Fruit fly (Drosophila melanogaster): Measurements from ENCODE around the gene laf.

The laf gene

DNA sequence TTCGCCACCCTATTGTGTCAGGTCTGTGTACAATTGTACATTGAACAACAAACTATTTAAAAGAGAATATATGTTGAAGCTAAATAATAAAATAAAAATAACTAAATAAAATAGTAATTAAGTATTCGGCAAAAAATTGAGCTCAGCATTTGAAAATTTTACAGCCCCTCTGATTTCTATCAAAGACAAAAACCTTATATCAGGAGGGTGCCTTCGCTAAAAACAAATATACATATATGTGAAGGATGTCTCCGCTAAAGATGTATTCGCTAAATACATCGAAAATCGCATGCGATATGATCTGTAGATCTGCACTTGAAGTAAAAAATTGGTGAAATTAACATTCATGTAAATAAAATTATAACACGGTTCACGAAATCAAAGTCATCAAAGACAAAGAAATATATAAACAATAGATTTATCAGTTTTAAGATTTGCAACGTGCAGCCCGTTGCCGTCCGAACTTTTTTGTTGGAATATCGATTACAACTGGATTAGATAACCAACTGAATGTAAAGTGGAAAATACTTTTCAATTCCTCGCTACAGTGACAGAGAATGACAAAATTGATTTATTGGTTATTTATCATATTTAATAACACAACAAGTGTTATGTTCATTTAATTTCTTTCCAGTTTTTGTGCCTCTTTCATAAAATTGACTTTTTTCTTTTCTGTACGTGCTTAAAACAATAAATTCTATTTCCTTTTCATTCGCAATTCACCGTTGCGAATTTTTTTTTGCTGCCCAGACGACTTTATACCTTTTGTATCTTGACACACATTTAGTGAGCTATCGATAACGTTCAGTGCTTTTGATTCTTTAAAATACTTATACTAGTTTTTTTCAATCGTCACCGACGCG lies 27.7 kb upstream of the laf start, which contains the start of gene Gnf1 (continued):
- TF ChIP-seq HLHmδ (GFP tag; optimal IDR thresholded peaks at IDR 0.05) (no peak), Poxn (GFP tag; IDR thresholded peaks at IDR 0.05) (no peak), Awh (GFP tag; IDR thresholded peaks at IDR 0.05) (no peak), NFAT (GFP tag; IDR thresholded peaks at IDR 0.05) (no peak), BtbVII (GFP tag; optimal IDR thresholded peaks at IDR 0.05) (no peak), Sin3A (optimal IDR thresholded peaks at IDR 0.05) (no peak), CG11398 (GFP tag; optimal IDR thresholded peaks at IDR 0.05) (no peak), exex (tag; optimal IDR thresholded peaks at IDR 0.05) (no peak), jumu (GFP tag; optimal IDR thresholded peaks at IDR 0.05) (no peak), grn (GFP tag; optimal IDR thresholded peaks at IDR 0.05) (no peak), pan (optimal IDR thresholded peaks at IDR 0.05) (no peak), pan (GFP tag; optimal IDR thresholded peaks at IDR 0.05 in 1 of 2, IDR thresholded peaks at IDR 0.05 in 1 of 2) (no peak), tup (GFP tag; optimal IDR thresholded peaks at IDR 0.05) (no peak), CG14860 (GFP tag; IDR thresholded peaks at IDR 0.05; ENCODE audit: partially characterized antibody) (peak; percentile 27; the same call in 2 of the 3 replicates), Tbp (GFP tag; optimal IDR thresholded peaks at IDR 0.05) (no peak), Dek (tag; optimal IDR thresholded peaks at IDR 0.05) (peak; percentile 49), insv (GFP tag; optimal IDR thresholded peaks at IDR 0.05) (peak in 1 of 2 experiments; percentile 11), chinmo (GFP tag; IDR thresholded peaks at IDR 0.05; ENCODE audit: partially characterized antibody) (no peak), ATbp (GFP tag; optimal IDR thresholded peaks at IDR 0.05) (no peak), CG8924 (tag; optimal IDR thresholded peaks at IDR 0.05) (no peak), mld (GFP tag; IDR thresholded peaks at IDR 0.05; ENCODE audit: partially characterized antibody) (0 out of 3 replicates have a peak, but pooled peaks have one; percentile 7), Ptx1 (GFP tag; IDR thresholded peaks at IDR 0.05) (no peak), CG15696 (tag; optimal IDR thresholded peaks at IDR 0.05) (no peak), dm (GFP tag; optimal IDR thresholded peaks at IDR 0.05) (no peak), slbo (GFP tag; IDR thresholded peaks at IDR 0.05) (no peak), CG10543 (GFP tag; optimal IDR thresholded peaks at IDR 0.05) (no peak), CG16863 (GFP tag; optimal IDR thresholded peaks at IDR 0.05) (no peak), Mes4 (GFP tag; optimal IDR thresholded peaks at IDR 0.05) (no peak), CG9932 (GFP tag; IDR thresholded peaks at IDR 0.05) (no peak), otp (GFP tag; IDR thresholded peaks at IDR 0.05) (no peak), ind (GFP tag; optimal IDR thresholded peaks at IDR 0.05) (no peak), ato (GFP tag; IDR thresholded peaks at IDR 0.05; ENCODE audit: partially characterized antibody) (no peak), CG10267 (tag; optimal IDR thresholded peaks at IDR 0.05) (peak; percentile 33), Vsx1 (GFP tag; optimal IDR thresholded peaks at IDR 0.05) (no peak), Hr3 (GFP tag; optimal IDR thresholded peaks at IDR 0.05) (peak; percentile 14), CG8089 (GFP tag; optimal IDR thresholded peaks at IDR 0.05) (no peak), CG9609 (GFP tag; optimal IDR thresholded peaks at IDR 0.05) (no peak), TFAM (GFP tag; optimal IDR thresholded peaks at IDR 0.05) (no peak), nerfin-1 (tag; optimal IDR thresholded peaks at IDR 0.05) (peak; percentile 94), CG9437 (GFP tag; optimal IDR thresholded peaks at IDR 0.05) (no peak), CG12104 (GFP tag; optimal IDR thresholded peaks at IDR 0.05) (no peak), Hsf (GFP tag; optimal IDR thresholded peaks at IDR 0.05) (no peak), CG15479 (GFP tag; optimal IDR thresholded peaks at IDR 0.05) (no peak), CG12071 (GFP tag; optimal IDR thresholded peaks at IDR 0.05) (no peak), kay (GFP tag; optimal IDR thresholded peaks at IDR 0.05) (no peak), CG32532 (GFP tag; IDR thresholded peaks at IDR 0.05) (no peak), abd-A (tag; optimal IDR thresholded peaks at IDR 0.05) (no peak), Hr51 (GFP tag; optimal IDR thresholded peaks at IDR 0.05) (no peak), Hey (tag; optimal IDR thresholded peaks at IDR 0.05) (no peak), Doc2 (GFP tag; IDR thresholded peaks at IDR 0.05) (no peak)

Data from whole organism, embryonic.